Worm (Caenorhabditis elegans) whole organism, young adult: ENCODE data around the gene srx-76.

ENCODE experiments used
- B0261.1 ChIP-seq: sonication (generic microtip); optimal IDR thresholded peaks from 2 replicates; lab custom pipeline; 2016; ENCODE audit warnings: mild to moderate bottlenecking, missing genetic modification characterization, moderate library complexity, missing compliant biosample characterization
- B0336.3 ChIP-seq: fragments of 200-800 bp; sonication (Bioruptor generic); IDR thresholded peaks from 2 replicates; pipeline ENCODE4 v1.3.6; 2022; ENCODE audit warnings: missing genetic modification characterization, missing compliant biosample characterization
- C17E4.6 ChIP-seq: fragments of 200-800 bp; sonication (Bioruptor generic); IDR thresholded peaks from 2 replicates; pipeline ENCODE4 v1.3.6; 2022; ENCODE audit warnings: missing genetic modification reagents, missing genetic modification characterization, missing compliant biosample characterization
- F10E7.11 ChIP-seq: sonication (generic microtip); optimal IDR thresholded peaks from 2 replicates; lab custom pipeline; 2017; ENCODE audit warnings: mild to moderate bottlenecking, missing genetic modification characterization, moderate library complexity, missing compliant biosample characterization
- F22D6.2 ChIP-seq: sonication (generic microtip); optimal IDR thresholded peaks from 2 replicates; lab custom pipeline; 2016; ENCODE audit warnings: mild to moderate bottlenecking, missing genetic modification characterization, missing compliant biosample characterization
- F52B5.7 ChIP-seq: sonication (generic microtip); optimal IDR thresholded peaks from 2 replicates; lab custom pipeline; 2016; ENCODE audit warnings: mild to moderate bottlenecking, missing genetic modification characterization, missing compliant biosample characterization
- F55B11.4 ChIP-seq: sonication (generic microtip); optimal IDR thresholded peaks from 2 replicates; lab custom pipeline; 2016; ENCODE audit warnings: missing compliant biosample characterization, missing genetic modification characterization, borderline replicate concordance; ENCODE audit not compliant: insufficient read depth
- F57A8.1 ChIP-seq: fragments of 200-800 bp; sonication (Bioruptor generic); optimal IDR thresholded peaks from 2 replicates; lab custom pipeline; 2018; ENCODE audit warnings: mild to moderate bottlenecking, missing genetic modification characterization, moderate library complexity, missing compliant biosample characterization
- T07F8.4 ChIP-seq: sonication (generic microtip); optimal IDR thresholded peaks from 2 replicates; lab custom pipeline; 2016; ENCODE audit warnings: mild to moderate bottlenecking, missing genetic modification characterization, moderate library complexity, missing compliant biosample characterization
- ZK185.1 ChIP-seq: sonication (generic microtip); optimal IDR thresholded peaks from 2 replicates; lab custom pipeline; 2016; ENCODE audit warnings: mild to moderate bottlenecking, missing genetic modification characterization, missing compliant biosample characterization; ENCODE audit not compliant: poor library complexity, severe bottlenecking
- attf-5 ChIP-seq: fragments of 200-800 bp; sonication (Bioruptor generic); optimal IDR thresholded peaks from 2 replicates; lab custom pipeline; 2018; ENCODE audit warnings: mild to moderate bottlenecking, missing genetic modification characterization, missing compliant biosample characterization
- bed-2 ChIP-seq: fragments of 200-800 bp; sonication (Bioruptor generic); IDR thresholded peaks from 2 replicates; pipeline ENCODE4 v1.3.6; 2022; ENCODE audit warnings: missing genetic modification reagents, missing genetic modification characterization, missing compliant biosample characterization
- ccch-3 ChIP-seq: fragments of 200-800 bp; sonication (Bioruptor generic); optimal IDR thresholded peaks from 2 replicates; lab custom pipeline; 2018; ENCODE audit warnings: mild to moderate bottlenecking, missing genetic modification characterization, missing compliant biosample characterization
- cebp-2 ChIP-seq: fragments of 200-800 bp; sonication (Bioruptor generic); IDR thresholded peaks from 2 replicates; pipeline ENCODE4 v1.3.6; 2022; ENCODE audit warnings: missing genetic modification characterization, missing compliant biosample characterization
- ceh-100 ChIP-seq: fragments of 200-800 bp; sonication (Bioruptor generic); IDR thresholded peaks from 2 replicates; pipeline ENCODE4 v1.3.6; 2022; ENCODE audit warnings: missing genetic modification reagents, missing genetic modification characterization, missing compliant biosample characterization
- ceh-27 ChIP-seq: fragments of 200-800 bp; sonication (Bioruptor generic); optimal IDR thresholded peaks from 2 replicates; lab custom pipeline; 2018; ENCODE audit warnings: mild to moderate bottlenecking, missing genetic modification characterization, moderate library complexity, missing compliant biosample characterization
- chd-7 ChIP-seq: sonication (generic microtip); optimal IDR thresholded peaks from 2 replicates; lab custom pipeline; 2016; ENCODE audit warnings: mild to moderate bottlenecking, missing genetic modification characterization, moderate library complexity, missing compliant biosample characterization
- dox-1 ChIP-seq: fragments of 200-800 bp; sonication (Bioruptor generic); IDR thresholded peaks from 2 replicates; pipeline ENCODE4 v1.3.6; 2022; ENCODE audit warnings: missing genetic modification reagents, missing genetic modification characterization, missing compliant biosample characterization
- dpff-1 ChIP-seq: sonication (generic microtip); optimal IDR thresholded peaks from 2 replicates; lab custom pipeline; 2017; ENCODE audit warnings: mild to moderate bottlenecking, missing genetic modification characterization, missing compliant biosample characterization
- dpl-1 ChIP-seq: fragments of 150-350 bp; optimal IDR thresholded peaks from 2 replicates; lab custom pipeline; 2014; ENCODE audit warnings: missing biosample characterization, missing genetic modification reagents, missing genetic modification characterization
- ekl-4 ChIP-seq: fragments of 200-800 bp; sonication (Bioruptor generic); IDR thresholded peaks from 2 replicates; pipeline ENCODE4 v1.3.6; 2022; ENCODE audit warnings: missing genetic modification reagents, missing genetic modification characterization, missing compliant biosample characterization
- ets-4 ChIP-seq: fragments of 200-800 bp; sonication (Bioruptor generic); optimal IDR thresholded peaks from 2 replicates; lab custom pipeline; 2018; ENCODE audit warnings: mild to moderate bottlenecking, missing genetic modification characterization, missing compliant biosample characterization
- hsf-1 ChIP-seq: fragments of 200-800 bp; sonication (Bioruptor generic); IDR thresholded peaks from 2 replicates; pipeline ENCODE4 v1.3.6; 2022; ENCODE audit warnings: missing genetic modification reagents, missing genetic modification characterization, missing compliant biosample characterization
- lin-54 ChIP-seq: fragments of 200-800 bp; sonication (Bioruptor generic); optimal IDR thresholded peaks from 2 replicates; lab custom pipeline; 2018; ENCODE audit warnings: mild to moderate bottlenecking, missing genetic modification characterization, missing compliant biosample characterization
- lir-1 ChIP-seq: fragments of 200-800 bp; sonication (Bioruptor generic); conservative IDR thresholded peaks from 2 replicates; pipeline ENCODE4 v1.3.6; 2022; ENCODE audit warnings: missing genetic modification reagents, missing genetic modification characterization, missing compliant biosample characterization
- mes-4 ChIP-seq: sonication (generic microtip); optimal IDR thresholded peaks from 2 replicates; lab custom pipeline; 2016; ENCODE audit warnings: missing genotype, missing genetic modification characterization, missing compliant biosample characterization
- nfya-1 ChIP-seq: sonication (generic microtip); optimal IDR thresholded peaks from 2 replicates; lab custom pipeline; 2017; ENCODE audit warnings: antibody characterized with exemption, missing compliant biosample characterization, missing genetic modification characterization, borderline replicate concordance; ENCODE audit not compliant: insufficient read depth
- nhr-80 ChIP-seq: sonication (generic microtip); optimal IDR thresholded peaks from 2 replicates; lab custom pipeline; 2016; ENCODE audit warnings: missing genetic modification characterization, missing compliant biosample characterization
- pha-4 ChIP-seq: fragments of 150-350 bp; sonication (generic microtip); optimal IDR thresholded peaks from 2 replicates; lab custom pipeline; 2014; ENCODE audit warnings: missing biosample characterization, missing genetic modification reagents, missing genetic modification characterization
- sdz-38 ChIP-seq: sonication (generic microtip); optimal IDR thresholded peaks from 2 replicates; lab custom pipeline; 2016; ENCODE audit warnings: missing genotype, missing genetic modification characterization, missing compliant biosample characterization
- snpc-4 ChIP-seq, 5 experiments: fragments of 150-350 bp in 1 of 5; sonication (generic microtip) in 4 of 5; optimal IDR thresholded peaks; 2 replicates each; lab custom pipeline; 2014 to 2018; ENCODE audit warnings: missing genetic modification characterization in 5 of 5, missing biosample characterization in 3 of 5, antibody characterized with exemption in 2 of 5, mild to moderate bottlenecking in 2 of 5, missing compliant biosample characterization in 2 of 5, missing genotype in 2 of 5, moderate library complexity in 2 of 5, missing genetic modification reagents in 1 of 5
- tbp1 ChIP-seq: fragments of 200-800 bp; sonication (Bioruptor generic); optimal IDR thresholded peaks from 2 replicates; lab custom pipeline; 2018; ENCODE audit warnings: mild to moderate bottlenecking, missing genetic modification characterization, missing compliant biosample characterization
- tbx-9 ChIP-seq: sonication (generic microtip); optimal IDR thresholded peaks from 2 replicates; lab custom pipeline; 2016; ENCODE audit warnings: borderline replicate concordance, missing genetic modification characterization, inconsistent platforms, missing compliant biosample characterization
- unc-62 ChIP-seq: fragments of 150-350 bp; optimal IDR thresholded peaks from 2 replicates; lab custom pipeline; 2014; ENCODE audit warnings: missing biosample characterization, missing genetic modification reagents, missing genetic modification characterization
- zfh-2 ChIP-seq: fragments of 200-800 bp; sonication (Bioruptor generic); conservative IDR thresholded peaks from 2 replicates; pipeline ENCODE4 v1.3.6; 2022; ENCODE audit warnings: missing genetic modification reagents, missing genetic modification characterization, missing compliant biosample characterization
- zim-3 ChIP-seq: sonication (generic microtip); optimal IDR thresholded peaks from 2 replicates; lab custom pipeline; 2017; ENCODE audit warnings: mild to moderate bottlenecking, missing genetic modification characterization, moderate library complexity, missing compliant biosample characterization
- ztf-28 ChIP-seq: fragments of 200-800 bp; sonication (Bioruptor generic); IDR thresholded peaks from 2 replicates; pipeline ENCODE4 v1.3.6; 2022; ENCODE audit warnings: missing genetic modification reagents, missing genetic modification characterization, missing compliant biosample characterization

srx-76 gene

DNA sequence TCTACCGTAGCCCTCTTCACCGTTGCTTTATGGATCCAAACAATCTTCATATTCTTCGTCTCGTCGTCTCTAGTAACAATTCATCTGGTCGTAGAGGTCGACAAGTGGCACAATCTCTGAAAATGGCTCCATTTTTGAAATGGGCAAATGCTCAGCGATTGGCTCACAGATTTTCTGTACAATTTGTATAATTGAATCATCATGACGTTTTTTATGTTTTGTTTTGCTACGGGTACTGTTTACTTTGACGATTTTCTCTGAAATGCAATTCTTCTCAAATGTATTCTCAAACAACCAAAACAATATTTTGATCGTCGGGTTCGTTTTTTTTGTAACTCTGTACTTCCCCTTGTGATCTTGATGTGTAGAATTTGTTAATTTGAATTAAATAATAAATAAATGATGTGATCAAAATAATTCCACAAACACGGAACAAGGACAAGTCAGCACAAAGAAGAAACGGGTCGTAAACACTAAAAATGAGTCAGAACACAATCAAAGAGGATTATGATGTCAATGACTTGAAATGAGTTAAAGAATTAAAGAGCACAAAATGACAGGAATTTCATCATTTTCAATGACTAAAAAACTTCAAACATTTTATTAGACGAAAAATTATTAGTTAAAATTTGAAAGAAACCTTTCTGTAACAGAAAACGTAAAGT, 29.6 kb upstream of the srx-76 start:
- TF ChIP-seq F57A8.1 (GFP tag; lab: Kevin White, UChicago) (no peak), unc-62 (GFP tag; lab: Kevin White, UChicago) (peak; percentile 44), dox-1 (GFP tag; lab: Robert Waterston, UW) (no peak), tbx-9 (tag; lab: Kevin White, UChicago) (no peak), ceh-27 (no peak), ets-4 (GFP tag; lab: Kevin White, UChicago) (no peak), nhr-80 (tag; lab: Kevin White, UChicago) (peak; percentile 19), attf-5 (GFP tag; lab: Kevin White, UChicago) (no peak), F22D6.2 (no peak)

DNA sequence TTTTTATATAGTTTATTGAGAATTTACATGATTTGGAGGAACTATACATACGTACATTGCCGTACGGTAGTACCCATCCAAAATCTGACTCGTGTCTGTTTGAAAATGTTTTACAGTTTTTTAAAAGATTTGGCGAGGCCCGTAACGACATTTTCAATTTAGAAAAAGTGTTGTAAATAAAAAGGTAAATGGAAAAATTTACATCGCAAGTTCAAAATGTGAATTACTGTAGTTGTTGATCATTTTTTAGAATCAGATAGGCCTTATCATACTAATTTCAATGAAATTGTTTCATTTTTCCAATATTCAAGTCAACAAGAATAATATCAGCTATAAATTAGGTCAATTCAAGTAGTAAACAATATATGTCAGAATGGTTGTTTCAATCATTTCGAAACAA, 28.8 kb upstream of the srx-76 start, which contains the start of gene R13H4.6:
R13H4.6 (plus strand) TSS at position 301 of the 400 bp plus-strand sequence.
- no peak for TF ChIP-seq F55B11.4
- TF ChIP-seq sdz-38 = no peak
- TF ChIP-seq pha-4 (tag; lab: Kevin White, UChicago) = no peak
- no peak for TF ChIP-seq zim-3
- no peak for TF ChIP-seq lin-54 (GFP tag; lab: Kevin White, UChicago)
- no peak for TF ChIP-seq ZK185.1 (tag; lab: Kevin White, UChicago)
- TF ChIP-seq B0261.1 (tag; lab: Kevin White, UChicago) = no peak
- TF ChIP-seq C17E4.6 (GFP tag; lab: Robert Waterston, UW) = no peak
- no peak for TF ChIP-seq snpc-4 (GFP tag; optimal IDR thresholded peaks at IDR 0.05; lab: Kevin White, UChicago)
- TF ChIP-seq snpc-4 (tag; optimal IDR thresholded peaks at IDR 0.05; lab: Kevin White, UChicago) = no peak
- TF ChIP-seq tbp1 (GFP tag; lab: Kevin White, UChicago) = no peak
- TF ChIP-seq cebp-2 (GFP tag; lab: Robert Waterston, UW) = no peak
- no peak for TF ChIP-seq F52B5.7 (tag; lab: Kevin White, UChicago)
- TF ChIP-seq F10E7.11 (tag; lab: Kevin White, UChicago) = no peak
- TF ChIP-seq bed-2 (GFP tag; lab: Robert Waterston, UW) = no peak

DNA sequence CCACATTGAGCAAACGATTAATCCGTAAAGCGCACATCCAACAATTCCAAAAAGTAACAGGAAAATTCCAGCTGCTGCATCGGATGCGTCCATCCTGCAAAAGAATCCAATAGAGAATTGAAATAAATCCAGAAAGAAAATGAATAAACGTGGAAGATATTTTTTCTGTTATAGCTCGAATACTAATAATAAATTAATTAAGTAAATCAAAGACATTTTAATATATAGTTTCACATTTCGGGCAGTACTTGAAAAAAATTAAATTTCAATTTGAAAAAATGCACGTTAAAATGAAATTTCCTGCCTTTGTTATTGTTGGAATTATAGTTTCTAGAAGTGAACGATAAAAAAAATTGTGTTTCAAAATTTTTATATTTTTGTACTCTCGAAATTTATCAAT, 23.5 kb upstream of the srx-76 start, which contains the start of gene R13H4.7:
R13H4.7 (minus strand) TSS at position 101 of the 400 bp plus-strand sequence.
- TF ChIP-seq ceh-100 (no peak), ccch-3 (GFP tag; lab: Kevin White, UChicago) (no peak), T07F8.4 (tag; lab: Kevin White, UChicago) (no peak), chd-7 (tag; lab: Kevin White, UChicago) (no peak), mes-4 (tag; lab: Kevin White, UChicago) (no peak)

ce11 chrV:11875060-11875459, 16.6 kb upstream of the srx-76 start, which contains the start of gene sulp-4:
Gene sulp-4, plus strand, starts transcription at chrV:11875360.
- no peak for TF ChIP-seq F55B11.4
- TF ChIP-seq, all 124 proteins: peak for 0

DNA sequence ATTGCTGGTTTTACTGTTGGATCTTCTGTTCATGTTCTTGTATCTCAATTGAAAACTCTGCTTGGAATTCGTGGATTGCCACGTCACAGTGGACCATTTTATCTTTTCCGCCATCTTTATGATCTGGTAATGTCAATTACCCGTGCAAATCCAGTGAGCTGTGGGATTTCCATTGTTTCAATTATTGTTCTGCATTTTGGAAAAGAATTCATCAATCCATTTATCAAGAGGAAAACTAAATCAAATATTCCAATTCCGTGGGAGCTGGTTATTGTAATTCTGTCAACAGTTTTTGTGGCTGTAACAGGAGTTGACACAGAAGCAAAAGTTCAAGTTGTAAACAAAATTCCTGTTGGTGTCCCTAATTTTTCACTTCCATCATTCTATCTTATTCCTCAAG, 15.0 kb upstream of the srx-76 start:
- TF ChIP-seq ekl-4 (GFP tag; lab: Robert Waterston, UW) = no peak

- no peak for TF ChIP-seq ZK185.1 (tag; lab: Kevin White, UChicago)
- no peak for TF ChIP-seq lir-1 (GFP tag; lab: Robert Waterston, UW)
- TF ChIP-seq mes-4 (tag; lab: Kevin White, UChicago) = no peak
- TF ChIP-seq F57A8.1 (GFP tag; lab: Kevin White, UChicago) = no peak
- no peak for TF ChIP-seq ztf-28
- no peak for TF ChIP-seq B0336.3 (GFP tag; lab: Robert Waterston, UW)
- TF ChIP-seq nfya-1 = no peak
- no peak for TF ChIP-seq dpl-1
- no peak for TF ChIP-seq dpff-1 (tag; lab: Kevin White, UChicago)
- TF ChIP-seq zfh-2 (GFP tag; lab: Robert Waterston, UW) = no peak
- no peak for TF ChIP-seq hsf-1 (GFP tag; lab: Robert Waterston, UW)
These were observed 11.9 kb upstream of the srx-76 start, which contains the start of gene sulp-5 for ce11 chrV:11879732-11880131. Gene sulp-5, plus strand, starts transcription at chrV:11880032.
